Worm (Caenorhabditis elegans) whole organism, mixed stage, embryonic: ENCODE results near the gene daf-1.
A peak's percentile ranks its signal among the peaks of the same experiment; 100 is the strongest.

Experiments used
- M03D4.4 ChIP-seq: sonication (generic microtip); optimal IDR thresholded peaks from 2 replicates; lab custom pipeline; 2017; ENCODE audit warnings: mild to moderate bottlenecking, missing genetic modification characterization, missing compliant biosample characterization
- bed-3 ChIP-seq: fragments of 200-800 bp; sonication (Bioruptor generic); optimal IDR thresholded peaks from 3 replicates; lab custom pipeline; 2018; ENCODE audit warnings: mild to moderate bottlenecking, missing genetic modification characterization, moderate library complexity, missing compliant biosample characterization
- blmp-1 ChIP-seq: fragments of 150-350 bp; optimal IDR thresholded peaks from 2 replicates; lab custom pipeline; 2014; ENCODE audit warnings: missing biosample characterization, missing genetic modification characterization
- ceh-39 ChIP-seq: fragments of 150-350 bp; optimal IDR thresholded peaks from 2 replicates; lab custom pipeline; 2014; ENCODE audit warnings: missing biosample characterization, missing genetic modification characterization
- ceh-43 ChIP-seq: fragments of 200-800 bp; sonication (Bioruptor generic); optimal IDR thresholded peaks from 2 replicates; lab custom pipeline; 2018; ENCODE audit warnings: mild to moderate bottlenecking, missing genetic modification characterization, moderate library complexity, missing compliant biosample characterization
- ceh-83 ChIP-seq: fragments of 200-800 bp; sonication (Bioruptor generic); optimal IDR thresholded peaks from 2 replicates; lab custom pipeline; 2018; ENCODE audit warnings: mild to moderate bottlenecking, missing genetic modification characterization, missing compliant biosample characterization
- ces-1 ChIP-seq: fragments of 150-350 bp; optimal IDR thresholded peaks from 2 replicates; lab custom pipeline; 2014; ENCODE audit warnings: missing biosample characterization, missing genetic modification reagents, missing genetic modification characterization
- cnd-1 ChIP-seq: fragments of 200-800 bp; sonication (Bioruptor generic); optimal IDR thresholded peaks from 2 replicates; lab custom pipeline; 2018; ENCODE audit warnings: mild to moderate bottlenecking, missing genetic modification characterization, missing compliant biosample characterization
- drap-1 ChIP-seq: fragments of 200-800 bp; sonication (Bioruptor generic); optimal IDR thresholded peaks from 3 replicates; lab custom pipeline; 2018; ENCODE audit warnings: mild to moderate bottlenecking, missing genetic modification characterization, missing compliant biosample characterization
- elt-3 ChIP-seq: fragments of 150-350 bp; optimal IDR thresholded peaks from 2 replicates; lab custom pipeline; 2014; ENCODE audit warnings: missing biosample characterization, missing genetic modification characterization
- hlh-1 ChIP-seq: fragments of 150-350 bp; optimal IDR thresholded peaks from 2 replicates; lab custom pipeline; 2014; ENCODE audit warnings: missing biosample characterization, missing genetic modification reagents, missing genetic modification characterization
- lin-13 ChIP-seq: fragments of 150-350 bp; optimal IDR thresholded peaks from 2 replicates; lab custom pipeline; 2014; ENCODE audit warnings: missing biosample characterization, missing genetic modification characterization
- lin-32 ChIP-seq: fragments of 200-800 bp; sonication (Bioruptor generic); optimal IDR thresholded peaks from 2 replicates; lab custom pipeline; 2018; ENCODE audit warnings: mild to moderate bottlenecking, missing genetic modification characterization, missing compliant biosample characterization
- lsy-2 ChIP-seq: fragments of 150-350 bp; optimal IDR thresholded peaks from 2 replicates; lab custom pipeline; 2014; ENCODE audit warnings: missing biosample characterization, missing genetic modification characterization
- mep-1 ChIP-seq: fragments of 150-350 bp; optimal IDR thresholded peaks from 2 replicates; lab custom pipeline; 2017; ENCODE audit warnings: missing biosample characterization, missing genetic modification reagents, missing genetic modification characterization, inconsistent platforms
- mls-2 ChIP-seq: sonication (generic microtip); optimal IDR thresholded peaks from 2 replicates; lab custom pipeline; 2016; ENCODE audit warnings: mild to moderate bottlenecking, missing genetic modification characterization, moderate library complexity, missing compliant biosample characterization
- nhr-12 ChIP-seq: fragments of 150-350 bp; optimal IDR thresholded peaks from 2 replicates; lab custom pipeline; 2014; ENCODE audit warnings: missing biosample characterization, missing genetic modification characterization
- nhr-237 ChIP-seq: fragments of 150-350 bp; optimal IDR thresholded peaks from 2 replicates; lab custom pipeline; 2014; ENCODE audit warnings: missing biosample characterization, missing genetic modification characterization
- nhr-28 ChIP-seq: fragments of 150-350 bp; optimal IDR thresholded peaks from 2 replicates; lab custom pipeline; 2014; ENCODE audit warnings: missing biosample characterization, missing genetic modification characterization
- nhr-76 ChIP-seq: sonication (generic microtip); optimal IDR thresholded peaks from 2 replicates; lab custom pipeline; 2017; ENCODE audit warnings: missing biosample characterization, missing genetic modification characterization
- pha-4 ChIP-seq: fragments of 150-350 bp; optimal IDR thresholded peaks from 2 replicates; lab custom pipeline; 2018; ENCODE audit warnings: missing biosample characterization, missing genetic modification reagents, missing genetic modification characterization
- sem-2 ChIP-seq: fragments of 200-800 bp; sonication (Bioruptor generic); optimal IDR thresholded peaks from 2 replicates; lab custom pipeline; 2018; ENCODE audit warnings: mild to moderate bottlenecking, missing genetic modification characterization, missing compliant biosample characterization
- snpc-4 ChIP-seq: fragments of 150-350 bp; optimal IDR thresholded peaks from 2 replicates; lab custom pipeline; 2014; ENCODE audit warnings: missing biosample characterization, missing genetic modification characterization
- sptf-1 ChIP-seq: sonication (generic microtip); optimal IDR thresholded peaks from 2 replicates; lab custom pipeline; 2017; ENCODE audit warnings: mild to moderate bottlenecking, missing genetic modification characterization, moderate library complexity, missing compliant biosample characterization
- tbx-8 ChIP-seq: fragments of 200-800 bp; sonication (Bioruptor generic); optimal IDR thresholded peaks from 2 replicates; lab custom pipeline; 2018; ENCODE audit warnings: mild to moderate bottlenecking, missing genetic modification characterization, moderate library complexity, missing compliant biosample characterization
- unc-120 ChIP-seq: sonication (generic microtip); optimal IDR thresholded peaks from 2 replicates; lab custom pipeline; 2017; ENCODE audit warnings: missing genetic modification characterization, missing compliant biosample characterization; ENCODE audit not compliant: poor library complexity, severe bottlenecking
- unc-39 ChIP-seq: fragments of 150-350 bp; optimal IDR thresholded peaks from 2 replicates; lab custom pipeline; 2014; ENCODE audit warnings: missing biosample characterization, missing genetic modification characterization
- unc-62 ChIP-seq: fragments of 150-350 bp; optimal IDR thresholded peaks from 2 replicates; lab custom pipeline; 2014; ENCODE audit warnings: missing biosample characterization, missing genetic modification reagents, missing genetic modification characterization
- zip-8 ChIP-seq: fragments of 150-350 bp; optimal IDR thresholded peaks from 2 replicates; lab custom pipeline; 2014; ENCODE audit warnings: missing biosample characterization, missing genetic modification characterization
- ztf-11 ChIP-seq: fragments of 150-350 bp; optimal IDR thresholded peaks from 2 replicates; lab custom pipeline; 2014; ENCODE audit warnings: missing biosample characterization, missing genetic modification characterization

daf-1 gene

ce11 chrIV:128525-128924 is 3.7 kb upstream of the daf-1 start:
- peak; percentile 70 for TF ChIP-seq sptf-1 (tag; lab: Kevin White, UChicago)
- no peak for TF ChIP-seq ces-1 (GFP tag; lab: Kevin White, UChicago)
- peak; percentile 60 for TF ChIP-seq mls-2 (tag; lab: Kevin White, UChicago)
- no peak for TF ChIP-seq lin-32 (GFP tag; lab: Kevin White, UChicago)
- peak; percentile 50 for TF ChIP-seq M03D4.4
- no peak for TF ChIP-seq elt-3
- peak; percentile 28 for TF ChIP-seq drap-1 (GFP tag; lab: Kevin White, UChicago)
- no peak for TF ChIP-seq nhr-28
- peak; percentile 2 for TF ChIP-seq sem-2 (GFP tag; lab: Kevin White, UChicago)
- peak; percentile 32 for TF ChIP-seq ceh-43 (GFP tag; lab: Kevin White, UChicago)
- peak; percentile 51 for TF ChIP-seq ceh-83

ce11 chrIV:130150-130549 is 2.1 kb upstream of the daf-1 start:
- TF ChIP-seq cnd-1: peak; percentile 38
- TF ChIP-seq hlh-1 (tag; lab: Kevin White, UChicago): no peak
- TF ChIP-seq lin-13 (tag; lab: Kevin White, UChicago): no peak
- no peak for TF ChIP-seq nhr-28
- no peak for TF ChIP-seq nhr-12
- no peak for TF ChIP-seq unc-120 (tag; lab: Kevin White, UChicago)
- no peak for TF ChIP-seq ceh-39 (tag; lab: Kevin White, UChicago)
- peak; percentile 54 for TF ChIP-seq lin-32 (GFP tag; lab: Kevin White, UChicago)
- TF ChIP-seq unc-62 (GFP tag; lab: Kevin White, UChicago): no peak
- TF ChIP-seq nhr-76 (tag; lab: Kevin White, UChicago): no peak
- TF ChIP-seq mls-2 (tag; lab: Kevin White, UChicago): no peak
- TF ChIP-seq blmp-1: no peak
- no peak for TF ChIP-seq nhr-237

- TF ChIP-seq lin-13 (tag; lab: Kevin White, UChicago): no peak
- no peak for TF ChIP-seq nhr-28
- TF ChIP-seq mls-2 (tag; lab: Kevin White, UChicago): no peak
- TF ChIP-seq elt-3: no peak
- no peak for TF ChIP-seq sptf-1 (tag; lab: Kevin White, UChicago)
- TF ChIP-seq ztf-11 (tag; lab: Kevin White, UChicago): no peak
- no peak for TF ChIP-seq zip-8 (tag; lab: Kevin White, UChicago)
- TF ChIP-seq sem-2 (GFP tag; lab: Kevin White, UChicago): no peak
- no peak for TF ChIP-seq pha-4
- no peak for TF ChIP-seq bed-3 (GFP tag; lab: Kevin White, UChicago)
- no peak for TF ChIP-seq unc-39 (tag; lab: Kevin White, UChicago)
- TF ChIP-seq lsy-2: no peak
These were observed 1.8 kb downstream of the daf-1 start for ce11 chrIV:133968-134367.

- no peak for TF ChIP-seq mls-2 (tag; lab: Kevin White, UChicago)
- no peak for TF ChIP-seq pha-4
- no peak for TF ChIP-seq snpc-4
- no peak for TF ChIP-seq drap-1 (GFP tag; lab: Kevin White, UChicago)
- no peak for TF ChIP-seq nhr-12
- no peak for TF ChIP-seq hlh-1 (tag; lab: Kevin White, UChicago)
- TF ChIP-seq nhr-237: no peak
- TF ChIP-seq mep-1 (tag; lab: Kevin White, UChicago): no peak
- TF ChIP-seq lsy-2: no peak
- TF ChIP-seq ceh-83: no peak
- TF ChIP-seq sem-2 (GFP tag; lab: Kevin White, UChicago): no peak
- TF ChIP-seq ceh-39 (tag; lab: Kevin White, UChicago): no peak
- no peak for TF ChIP-seq tbx-8 (GFP tag; lab: Kevin White, UChicago)
- TF ChIP-seq unc-120 (tag; lab: Kevin White, UChicago): no peak
- TF ChIP-seq, all 35 proteins: peak for 0
These were observed 7.4 kb downstream of the daf-1 start for ce11 chrIV:139652-140051.

ce11 chrIV:141022-141421 is 8.8 kb downstream of the daf-1 start:
- TF ChIP-seq mls-2 (tag; lab: Kevin White, UChicago): no peak
- TF ChIP-seq sem-2 (GFP tag; lab: Kevin White, UChicago): no peak
- TF ChIP-seq zip-8 (tag; lab: Kevin White, UChicago): no peak
- TF ChIP-seq snpc-4: no peak
- TF ChIP-seq unc-62 (GFP tag; lab: Kevin White, UChicago): no peak
- no peak for TF ChIP-seq cnd-1
- no peak for TF ChIP-seq ceh-43 (GFP tag; lab: Kevin White, UChicago)
- no peak for TF ChIP-seq sptf-1 (tag; lab: Kevin White, UChicago)
- TF ChIP-seq unc-39 (tag; lab: Kevin White, UChicago): no peak
- TF ChIP-seq drap-1 (GFP tag; lab: Kevin White, UChicago): no peak
- TF ChIP-seq hlh-1 (tag; lab: Kevin White, UChicago): no peak
- TF ChIP-seq ces-1 (GFP tag; lab: Kevin White, UChicago): no peak
- no peak for TF ChIP-seq ztf-11 (tag; lab: Kevin White, UChicago)
- no peak for TF ChIP-seq pha-4
- TF ChIP-seq unc-120 (tag; lab: Kevin White, UChicago): no peak
- TF ChIP-seq, all 35 proteins: peak for 0
